Worm (Caenorhabditis elegans) whole organism, L4/young adult: ENCODE results near the gene dph-2.

Source experiments
- W03F9.2 ChIP-seq: fragments of 150-350 bp; optimal IDR thresholded peaks from 2 replicates; lab custom pipeline; 2014; ENCODE audit warnings: missing biosample characterization, missing genetic modification characterization
- dao-5 ChIP-seq: sonication (generic microtip); optimal IDR thresholded peaks from 2 replicates; lab custom pipeline; 2016; ENCODE audit warnings: missing genotype, missing genetic modification characterization, moderate library complexity, missing compliant biosample characterization
- him-1 ChIP-seq: sonication (generic microtip); optimal IDR thresholded peaks from 2 replicates; lab custom pipeline; 2016; ENCODE audit warnings: missing genotype, missing genetic modification reagents, missing genetic modification characterization, missing compliant biosample characterization

The dph-2 gene

ce11 chrII:10665031-10665430 lies 49.1 kb downstream of the dph-2 start, which contains the start of gene D2089.3:
Gene D2089.3 (minus strand): TSS chrII:10665131.
- TF ChIP-seq dao-5 (no peak), W03F9.2 (no peak), him-1 (no peak)

DNA sequence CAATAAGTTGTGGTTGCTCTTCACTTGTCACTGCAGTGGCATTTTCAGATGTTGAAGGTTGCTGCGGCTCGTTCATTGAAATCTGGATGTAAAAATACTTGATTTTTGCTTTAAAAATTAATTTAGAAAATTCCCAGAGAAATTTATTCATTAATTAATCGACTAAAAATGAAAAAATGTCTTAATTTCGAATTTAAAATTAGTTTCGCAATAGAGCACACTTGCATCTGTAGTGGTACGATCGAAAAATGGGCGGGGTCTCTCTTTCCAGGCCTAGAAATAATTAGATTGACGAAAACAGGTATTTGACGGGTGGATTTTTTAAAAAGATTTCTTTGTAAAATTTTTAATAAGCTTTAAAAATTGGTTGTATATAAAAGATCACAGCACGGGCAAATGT lies 51.4 kb downstream of the dph-2 start, which contains the start of gene D2089.8:
TSS of gene D2089.8 (minus strand) at position 84 of the 400 bp plus-strand sequence.
- TF ChIP-seq him-1 (no peak), W03F9.2 (peak; percentile 24), dao-5 (no peak)

- TF ChIP-seq dao-5 = no peak
- no peak for TF ChIP-seq him-1
- TF ChIP-seq W03F9.2 = no peak
Measured at ce11 chrII:10662279-10662678, 51.8 kb downstream of the dph-2 start.

DNA sequence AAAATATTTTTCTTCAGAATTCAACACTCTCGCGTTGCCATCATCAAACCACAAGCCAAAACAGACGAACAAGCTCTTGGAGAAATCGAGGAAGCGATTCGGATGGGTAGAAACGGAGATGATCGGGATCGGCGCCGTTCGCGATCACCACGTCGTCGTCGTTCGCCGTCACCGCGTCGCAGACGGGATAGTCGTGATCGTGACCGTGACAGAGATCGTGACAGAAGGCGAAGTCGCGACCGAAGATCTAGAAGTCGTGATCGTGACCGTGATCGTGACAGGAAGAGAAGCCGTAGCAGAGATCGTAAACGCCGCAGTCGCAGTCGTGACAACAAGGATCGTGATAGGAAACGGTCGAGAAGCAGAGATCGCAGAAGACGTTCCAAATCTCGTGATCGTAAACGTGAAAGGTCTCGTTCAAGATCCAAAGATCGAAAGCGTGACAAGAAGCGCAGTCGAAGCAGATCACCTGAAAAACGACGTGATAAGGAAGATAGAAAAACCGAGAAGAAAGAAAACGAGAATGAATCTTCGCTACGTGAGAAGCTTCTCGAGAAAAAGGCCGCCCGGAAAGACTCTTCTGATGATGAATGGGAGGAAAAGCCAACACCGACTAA lies 52.5 kb downstream of the dph-2 start:
- TF ChIP-seq him-1 = no peak
- TF ChIP-seq W03F9.2 = no peak
- TF ChIP-seq dao-5 = no peak

ce11 chrII:10660892-10661291 lies 53.2 kb downstream of the dph-2 start, which contains the start of gene marc-2:
Gene marc-2 (minus strand): TSS chrII:10660992.
- TF ChIP-seq W03F9.2 (no peak), dao-5 (no peak), him-1 (no peak)

DNA sequence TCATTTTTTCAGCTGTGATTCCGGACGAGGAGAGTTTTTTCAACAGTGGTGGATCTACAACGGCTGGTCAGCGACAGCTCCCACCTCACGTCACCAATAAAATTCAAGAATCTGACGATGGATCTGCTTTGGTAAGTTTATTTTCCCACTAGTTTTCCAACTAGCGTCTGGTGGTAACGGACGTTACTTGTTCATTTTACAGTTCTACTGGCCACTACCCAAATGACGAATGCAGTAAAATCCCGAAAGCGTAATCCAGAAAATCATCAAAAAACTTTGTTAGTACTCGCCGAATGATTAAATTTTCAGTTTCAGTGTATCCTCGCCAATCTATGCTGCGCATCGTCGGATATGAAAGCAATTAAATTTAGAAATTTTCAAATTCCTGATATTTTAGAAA lies 54.5 kb downstream of the dph-2 start:
- TF ChIP-seq dao-5 (no peak), him-1 (no peak), W03F9.2 (no peak)

DNA sequence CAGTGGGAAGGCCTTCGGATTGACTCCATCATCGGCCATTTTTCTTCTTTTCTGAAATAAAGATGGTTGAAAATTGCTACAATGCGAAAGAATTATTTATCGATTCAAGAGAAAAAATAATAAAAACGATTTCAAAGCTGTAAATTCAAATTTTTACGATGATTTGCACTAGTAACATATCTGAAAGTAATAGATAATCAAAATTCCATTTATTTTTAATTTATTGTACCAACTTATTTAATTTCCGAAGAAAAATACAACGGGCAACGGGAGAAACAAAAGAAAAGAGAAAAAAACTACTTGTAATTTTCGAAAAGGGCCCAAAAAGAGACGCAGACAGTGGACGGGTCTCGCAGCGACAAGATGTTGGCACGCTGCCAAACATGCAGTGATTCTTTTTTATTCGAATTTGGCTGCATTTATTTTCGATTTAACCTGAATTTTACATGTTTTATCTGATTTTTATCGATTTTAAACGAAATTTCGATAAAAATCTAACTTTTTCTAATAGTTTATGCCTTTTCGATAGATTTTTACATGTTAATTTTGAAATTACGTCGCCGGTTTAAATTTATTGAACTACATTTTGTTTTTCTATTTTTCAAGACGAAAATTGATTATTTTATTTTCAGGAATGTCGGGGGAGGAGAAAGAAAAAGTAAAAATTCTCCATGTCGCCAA lies 55.4 kb downstream of the dph-2 start, which contains the start of the genes snu-13 and rsp-7:
TSS of gene snu-13 (minus strand) at position 51 of the 681 bp plus-strand sequence.
TSS of gene rsp-7 (plus strand) at position 631 of the 681 bp plus-strand sequence.
- TF ChIP-seq dao-5 (no peak), W03F9.2 (peak; percentile 90), him-1 (no peak)

DNA sequence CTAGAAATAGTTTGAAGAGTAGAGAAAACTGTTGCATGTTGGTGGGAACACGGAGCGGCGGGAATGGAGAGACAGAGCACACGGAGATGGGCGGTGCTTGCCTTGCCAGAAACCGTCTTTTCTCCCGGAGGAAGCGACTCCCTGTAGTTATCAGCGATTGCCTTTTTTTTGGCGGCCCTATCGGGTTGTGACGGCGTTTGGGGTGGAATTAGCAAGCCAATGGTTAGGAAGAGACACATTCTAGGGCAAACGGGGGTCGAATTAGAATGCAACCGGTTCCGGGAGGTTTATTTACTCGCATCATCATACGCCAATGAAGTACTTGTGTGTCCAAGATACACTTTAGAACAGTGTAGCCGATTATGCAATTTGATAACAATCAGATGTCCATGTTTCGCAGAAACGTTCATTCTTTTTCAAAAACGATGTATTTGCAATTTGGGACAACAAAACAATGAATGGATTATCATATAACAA lies 56.4 kb downstream of the dph-2 start, which contains the start of gene lact-3:
TSS of gene lact-3 (minus strand) at position 51 of the 477 bp plus-strand sequence.
- TF ChIP-seq W03F9.2 (no peak), dao-5 (no peak), him-1 (no peak)

ce11 chrII:10656395-10656794 lies 57.7 kb downstream of the dph-2 start:
- TF ChIP-seq dao-5 (no peak), him-1 (no peak), W03F9.2 (no peak)

DNA sequence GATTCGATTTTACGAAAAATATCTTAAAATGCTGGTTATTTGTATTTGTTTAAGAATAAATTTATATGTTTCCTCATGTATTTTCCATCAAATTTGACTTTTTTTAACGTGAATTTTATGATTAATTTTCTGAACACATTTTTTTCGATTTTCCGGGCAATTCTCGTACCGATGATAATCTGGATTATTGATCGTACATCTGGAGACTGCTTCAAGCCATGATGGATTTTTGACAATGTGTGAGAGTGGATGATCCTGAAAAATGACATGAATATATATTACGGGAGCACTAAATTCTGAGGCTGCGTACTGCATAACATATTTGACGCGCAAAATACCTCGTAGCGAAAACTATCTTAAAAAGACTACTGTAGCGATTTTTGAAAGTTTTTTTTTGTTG lies 59.7 kb downstream of the dph-2 start:
- TF ChIP-seq W03F9.2 = no peak

- no peak for TF ChIP-seq dao-5
- TF ChIP-seq W03F9.2 = no peak
- no peak for TF ChIP-seq him-1
Measured at ce11 chrII:10653559-10653958, 60.5 kb downstream of the dph-2 start.
